Worm (Caenorhabditis elegans): ENCODE measurements around the gene str-236.
A peak's percentile ranks its signal among the peaks of the same experiment; 100 is the strongest.

DNA sequence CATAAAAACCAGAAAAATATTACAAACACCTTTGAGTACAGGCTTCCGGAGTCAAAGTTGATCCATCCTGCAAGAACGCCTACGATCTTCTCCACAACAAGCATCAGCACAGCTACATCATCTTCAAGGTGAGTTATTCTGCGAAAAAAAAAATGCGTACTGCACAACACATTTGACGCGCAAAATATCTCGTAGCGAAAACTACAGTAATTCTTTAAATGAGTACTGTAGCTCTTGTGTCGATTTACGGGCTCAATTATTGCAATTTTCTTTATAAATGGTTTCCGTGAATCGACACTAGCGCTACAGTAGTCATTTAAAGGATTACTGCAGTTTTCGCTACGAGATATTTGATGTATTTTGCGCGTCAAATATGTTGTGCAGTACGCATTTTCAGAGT, 51.0 kb downstream of the str-236 start:
- no peak for TF ChIP-seq akir-1 (GFP tag; optimal IDR thresholded peaks at IDR 0.05)
- TF ChIP-seq pha-4 (tag; optimal IDR thresholded peaks at IDR 0.05) = no peak
- no peak for TF ChIP-seq nfya-1 (tag; optimal IDR thresholded peaks at IDR 0.05; ENCODE audit: borderline replicate concordance, insufficient read depth)
- TF ChIP-seq rcor-1 (GFP tag; IDR thresholded peaks at IDR 0.05) = 0 out of 2 replicates have a peak, but pooled peaks have one; percentile 5
- TF ChIP-seq F23B12.7 (tag; optimal IDR thresholded peaks at IDR 0.05; ENCODE audit: insufficient read depth) = no peak
- no peak for TF ChIP-seq dpl-1 (GFP tag; optimal IDR thresholded peaks at IDR 0.05)
- TF ChIP-seq ceh-27 (GFP tag; optimal IDR thresholded peaks at IDR 0.05) = no peak
